Fruit fly (Drosophila melanogaster): ENCODE measurements around the gene CG45071.

Gene CG45071

DNA sequence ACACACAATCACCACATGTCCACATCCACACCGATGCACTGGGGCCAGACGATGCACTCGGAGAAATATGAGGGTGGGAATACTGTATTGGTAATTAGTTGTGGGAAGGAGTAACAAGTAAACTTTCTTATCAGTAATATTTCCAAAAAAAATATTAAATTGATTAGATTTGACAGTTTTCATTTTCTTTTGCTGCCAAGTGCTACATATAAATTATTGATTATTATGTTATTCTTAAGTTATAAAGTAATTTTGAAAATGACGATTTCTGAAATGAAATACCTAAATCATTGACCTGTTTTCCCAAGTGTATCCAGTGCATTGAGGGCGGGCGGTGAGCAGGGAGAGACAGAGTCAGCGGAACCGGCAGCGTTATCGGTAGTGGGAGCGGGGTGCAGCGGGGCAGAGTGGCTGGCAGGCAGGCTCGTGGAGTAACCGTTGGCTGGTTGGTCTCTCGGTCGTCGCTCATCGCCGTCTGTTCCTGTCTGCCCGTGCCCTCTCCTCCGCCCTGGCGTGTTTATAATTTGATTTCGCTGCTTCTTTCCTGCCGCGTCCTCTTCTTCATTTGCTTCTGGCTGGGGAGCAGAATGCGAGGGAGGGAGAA, 2.2 kb downstream of the CG45071 start (continued):
- TF ChIP-seq CG7357 (GFP tag; IDR thresholded peaks at IDR 0.05) (no peak; the same call in 2 of the 3 replicates), CG12299 (tag; optimal IDR thresholded peaks at IDR 0.05) (no peak), Lpt (GFP tag; optimal IDR thresholded peaks at IDR 0.05) (no peak), ash1 (GFP tag; optimal IDR thresholded peaks at IDR 0.05) (no peak), Side (GFP tag; optimal IDR thresholded peaks at IDR 0.05) (no peak), CG2199 (GFP tag; IDR thresholded peaks at IDR 0.05) (no peak), hbn (GFP tag; IDR thresholded peaks at IDR 0.05; ENCODE audit: partially characterized antibody) (no peak), so (GFP tag; IDR thresholded peaks at IDR 0.05) (no peak), kni (GFP tag; optimal IDR thresholded peaks at IDR 0.05) (peak; percentile 13), schlank (tag; optimal IDR thresholded peaks at IDR 0.05) (no peak), Bdp1 (GFP tag; optimal IDR thresholded peaks at IDR 0.05) (no peak), Sox102F (GFP tag; optimal IDR thresholded peaks at IDR 0.05) (peak; percentile 63), Nf-YB (GFP tag; optimal IDR thresholded peaks at IDR 0.05) (peak; percentile 19), Eip74EF (GFP tag; optimal IDR thresholded peaks at IDR 0.05) (no peak), ERR (GFP tag; optimal IDR thresholded peaks at IDR 0.05) (no peak), CG10267 (tag; optimal IDR thresholded peaks at IDR 0.05) (peak; percentile 58), disco-r (GFP tag; optimal IDR thresholded peaks at IDR 0.05) (no peak), HHEX (GFP tag; optimal IDR thresholded peaks at IDR 0.05) (no peak), bowl (GFP tag; IDR thresholded peaks at IDR 0.05) (no peak), unc-4 (GFP tag; IDR thresholded peaks at IDR 0.05; ENCODE audit: partially characterized antibody) (no peak), CG16815 (GFP tag; optimal IDR thresholded peaks at IDR 0.05) (peak; percentile 59), vvl (GFP tag; IDR thresholded peaks at IDR 0.05) (peak; percentile 74), psq (GFP tag; optimal IDR thresholded peaks at IDR 0.05) (no peak), CG5180 (GFP tag; optimal IDR thresholded peaks at IDR 0.05) (no peak), lola (GFP tag; optimal IDR thresholded peaks at IDR 0.05) (peak in 1 of 3 experiments; percentile 80), Hmx (GFP tag; optimal IDR thresholded peaks at IDR 0.05) (no peak), HmgZ (tag; optimal IDR thresholded peaks at IDR 0.05) (no peak), Camta (GFP tag; optimal IDR thresholded peaks at IDR 0.05) (no peak), CG6175 (GFP tag; IDR thresholded peaks at IDR 0.05) (no peak), Neu2 (GFP tag; optimal IDR thresholded peaks at IDR 0.05; ENCODE audit: borderline replicate concordance) (no peak), CkIIα-i1 (GFP tag; IDR thresholded peaks at IDR 0.05) (no peak), Trl (optimal IDR thresholded peaks at IDR 0.05) (no peak), Trl (GFP tag; optimal IDR thresholded peaks at IDR 0.05) (no peak), CG1832 (GFP tag; optimal IDR thresholded peaks at IDR 0.05) (peak; percentile 25), Gsc (GFP tag; IDR thresholded peaks at IDR 0.05) (no peak), Hr78 (GFP tag; optimal IDR thresholded peaks at IDR 0.05) (no peak), ftz-f1 (GFP tag; optimal IDR thresholded peaks at IDR 0.05) (no peak), pita (GFP tag; optimal IDR thresholded peaks at IDR 0.05) (no peak), lilli (GFP tag; optimal IDR thresholded peaks at IDR 0.05) (peak; percentile 7), pum (GFP tag; optimal IDR thresholded peaks at IDR 0.05) (no peak), CG12104 (GFP tag; optimal IDR thresholded peaks at IDR 0.05) (no peak), bbx (GFP tag; IDR thresholded peaks at IDR 0.05; ENCODE audit: partially characterized antibody) (no peak), CG3838 (GFP tag; optimal IDR thresholded peaks at IDR 0.05) (no peak), CG5245 (GFP tag; optimal IDR thresholded peaks at IDR 0.05) (peak; percentile 28), CG1024 (GFP tag; IDR thresholded peaks at IDR 0.05) (no peak), CG12744 (GFP tag; optimal IDR thresholded peaks at IDR 0.05) (no peak), CG11093 (GFP tag; IDR thresholded peaks at IDR 0.05) (0 out of 3 replicates have a peak, but pooled peaks have one; percentile 32), mirr (GFP tag; optimal IDR thresholded peaks at IDR 0.05) (no peak), dmrt99B (tag; optimal IDR thresholded peaks at IDR 0.05) (no peak), D (optimal IDR thresholded peaks at IDR 0.05) (no peak), D (GFP tag; optimal IDR thresholded peaks at IDR 0.05) (peak; percentile 72)

Data from whole organism, embryonic.